Worm (Caenorhabditis elegans): ENCODE measurements around the gene ttc-17.
A peak's percentile ranks its signal among the peaks of the same experiment; 100 is the strongest.

The ttc-17 gene

DNA sequence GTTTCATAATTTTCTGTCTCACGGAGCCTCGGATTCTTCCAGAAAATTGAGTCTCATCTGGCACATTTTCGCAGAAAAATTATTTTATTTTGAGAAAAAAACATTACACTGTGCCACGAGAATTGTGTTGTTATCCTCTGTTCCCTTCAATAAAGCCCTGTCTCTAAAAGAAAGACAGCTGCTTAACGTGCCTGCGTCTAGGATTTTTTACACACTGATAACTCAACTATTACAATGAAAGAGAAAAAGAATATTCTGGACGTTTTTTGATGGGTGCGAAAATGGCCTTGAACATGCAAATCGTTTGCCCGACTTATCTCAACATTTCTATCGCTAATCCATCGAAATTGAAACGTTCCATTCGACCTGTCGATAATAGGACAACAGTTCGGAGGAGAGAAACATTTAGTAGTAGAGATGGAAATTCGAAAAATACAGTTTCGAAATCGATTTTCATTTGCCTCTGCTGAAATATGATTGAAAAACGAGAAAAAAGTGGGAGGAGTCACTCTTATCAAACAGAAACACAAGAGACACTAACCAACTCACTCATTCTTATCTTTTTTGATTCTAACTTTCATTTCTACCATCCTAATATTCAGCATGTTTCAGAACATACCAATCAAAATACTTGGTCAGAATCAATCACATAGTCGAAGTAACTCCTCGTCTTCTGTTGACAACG is 19.9 kb upstream of the ttc-17 start (continued):
- TF ChIP-seq nhr-76 (tag; optimal IDR thresholded peaks at IDR 0.05) (no peak), ceh-63 (GFP tag; optimal IDR thresholded peaks at IDR 0.05) (no peak), blmp-1 (tag; optimal IDR thresholded peaks at IDR 0.05) (peak; percentile 78), unc-98 (GFP tag; IDR thresholded peaks at IDR 0.05) (no peak), dsc-1 (tag; optimal IDR thresholded peaks at IDR 0.05) (no peak)

DNA sequence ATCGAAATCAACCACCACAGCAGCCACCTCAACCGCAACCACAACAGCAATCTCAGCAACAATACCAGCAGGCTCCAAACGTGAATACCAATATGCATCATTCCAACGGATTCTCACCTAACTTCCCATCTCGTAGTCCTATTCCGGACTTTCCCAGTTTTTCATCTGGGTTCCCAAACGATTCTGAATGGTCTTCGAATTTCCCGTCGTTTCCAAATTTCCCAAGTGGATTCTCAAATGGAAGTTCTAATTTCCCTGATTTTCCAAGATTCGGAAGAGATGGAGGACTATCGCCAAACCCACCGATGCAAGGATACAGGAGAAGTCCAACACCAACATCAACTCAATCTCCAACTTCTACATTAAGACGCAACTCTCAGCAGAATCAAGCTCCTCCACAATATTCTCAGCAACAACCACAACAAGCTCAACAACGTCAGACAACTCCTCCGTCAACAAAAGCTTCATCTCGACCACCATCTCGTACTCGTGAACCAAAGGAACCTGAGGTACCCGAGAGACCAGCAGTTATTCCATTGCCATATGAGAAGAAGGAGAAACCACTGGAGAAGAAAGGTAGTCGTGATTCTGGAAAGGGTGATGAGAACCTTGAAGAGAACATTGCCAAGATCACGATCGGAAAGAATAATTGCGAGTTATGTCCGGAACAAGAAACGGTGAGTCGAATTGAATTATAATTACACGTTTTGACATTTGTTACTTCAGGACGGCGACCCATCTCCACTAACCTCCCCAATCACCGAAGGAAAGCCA is 19.2 kb upstream of the ttc-17 start:
- TF ChIP-seq mep-1 (tag; optimal IDR thresholded peaks at IDR 0.05) = peak; percentile 24
- no peak for TF ChIP-seq nhr-28 (tag; optimal IDR thresholded peaks at IDR 0.05)
- TF ChIP-seq nhr-77 (tag; optimal IDR thresholded peaks at IDR 0.05) = no peak
- TF ChIP-seq fkh-10 (GFP tag; optimal IDR thresholded peaks at IDR 0.05) = no peak
- no peak for TF ChIP-seq egl-13 (tag; optimal IDR thresholded peaks at IDR 0.05)
- no peak for TF ChIP-seq lsy-2 (tag; optimal IDR thresholded peaks at IDR 0.05)
- TF ChIP-seq mef-2 (tag; optimal IDR thresholded peaks at IDR 0.05) = no peak
- no peak for TF ChIP-seq efl-1 (optimal IDR thresholded peaks at IDR 0.05)
- no peak for TF ChIP-seq efl-1 (GFP tag; optimal IDR thresholded peaks at IDR 0.05 in 1 of 2)
- no peak for TF ChIP-seq dsc-1 (tag; optimal IDR thresholded peaks at IDR 0.05)
- TF ChIP-seq fos-1 (tag; optimal IDR thresholded peaks at IDR 0.05) = no peak
- TF ChIP-seq nhr-47 (tag; optimal IDR thresholded peaks at IDR 0.05) = no peak
- TF ChIP-seq nhr-85 (tag) = peak; percentile 42
- no peak for TF ChIP-seq elt-3 (tag; optimal IDR thresholded peaks at IDR 0.05)
- no peak for TF ChIP-seq unc-62 (GFP tag; optimal IDR thresholded peaks at IDR 0.05)
- TF ChIP-seq rnt-1 (tag; optimal IDR thresholded peaks at IDR 0.05) = no peak
- TF ChIP-seq nhr-71 (tag; optimal IDR thresholded peaks at IDR 0.05) = no peak

DNA sequence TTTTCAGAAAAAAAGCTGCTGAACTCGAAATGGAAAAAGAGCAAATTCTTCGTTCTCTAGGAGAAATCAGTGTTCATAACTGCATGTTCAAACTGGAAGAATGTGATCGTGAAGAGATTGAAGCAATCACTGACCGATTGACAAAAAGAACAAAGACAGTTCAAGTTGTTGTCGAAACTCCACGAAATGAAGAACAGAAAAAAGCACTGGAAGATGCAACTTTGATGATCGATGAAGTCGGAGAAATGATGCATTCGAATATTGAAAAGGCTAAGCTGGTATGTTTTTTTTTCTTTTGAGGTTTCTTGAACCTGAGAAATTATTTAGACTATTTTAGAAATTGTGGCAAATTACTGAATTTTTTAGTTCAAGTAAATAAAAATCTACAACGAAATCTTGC is 18.4 kb upstream of the ttc-17 start:
- TF ChIP-seq sox-4 (tag; optimal IDR thresholded peaks at IDR 0.05) (no peak), ama-1 (optimal IDR thresholded peaks at IDR 0.05) (peak; percentile 60)

DNA sequence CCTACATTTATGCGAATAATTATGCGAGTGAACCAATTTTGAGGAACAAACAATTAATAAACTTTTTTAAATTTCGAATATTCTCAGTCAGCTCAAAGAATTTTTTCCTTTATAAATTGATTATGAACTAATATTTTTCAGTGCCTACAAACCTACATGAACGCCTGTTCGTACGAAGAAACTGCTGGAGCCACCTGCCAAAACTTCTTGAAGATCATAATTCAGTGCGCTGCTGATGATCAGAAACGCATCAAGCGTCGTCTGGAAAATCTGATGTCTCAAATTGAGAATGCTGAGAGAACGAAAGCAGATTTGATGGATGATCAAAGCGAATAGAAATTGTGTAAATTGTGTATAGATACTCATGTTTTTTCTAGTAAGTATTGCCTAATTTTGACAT is 17.9 kb upstream of the ttc-17 start:
- TF ChIP-seq zip-4 (GFP tag; optimal IDR thresholded peaks at IDR 0.05) (no peak), aly-2 (tag; optimal IDR thresholded peaks at IDR 0.05) (no peak), F16B12.6 (tag; optimal IDR thresholded peaks at IDR 0.05) (no peak), rnt-1 (tag; optimal IDR thresholded peaks at IDR 0.05) (no peak), lin-14 (GFP tag; optimal IDR thresholded peaks at IDR 0.05) (no peak), mef-2 (tag; optimal IDR thresholded peaks at IDR 0.05) (no peak), ces-1 (GFP tag; optimal IDR thresholded peaks at IDR 0.05) (no peak), nhr-47 (tag; optimal IDR thresholded peaks at IDR 0.05) (no peak), ceh-63 (GFP tag; optimal IDR thresholded peaks at IDR 0.05) (no peak)

DNA sequence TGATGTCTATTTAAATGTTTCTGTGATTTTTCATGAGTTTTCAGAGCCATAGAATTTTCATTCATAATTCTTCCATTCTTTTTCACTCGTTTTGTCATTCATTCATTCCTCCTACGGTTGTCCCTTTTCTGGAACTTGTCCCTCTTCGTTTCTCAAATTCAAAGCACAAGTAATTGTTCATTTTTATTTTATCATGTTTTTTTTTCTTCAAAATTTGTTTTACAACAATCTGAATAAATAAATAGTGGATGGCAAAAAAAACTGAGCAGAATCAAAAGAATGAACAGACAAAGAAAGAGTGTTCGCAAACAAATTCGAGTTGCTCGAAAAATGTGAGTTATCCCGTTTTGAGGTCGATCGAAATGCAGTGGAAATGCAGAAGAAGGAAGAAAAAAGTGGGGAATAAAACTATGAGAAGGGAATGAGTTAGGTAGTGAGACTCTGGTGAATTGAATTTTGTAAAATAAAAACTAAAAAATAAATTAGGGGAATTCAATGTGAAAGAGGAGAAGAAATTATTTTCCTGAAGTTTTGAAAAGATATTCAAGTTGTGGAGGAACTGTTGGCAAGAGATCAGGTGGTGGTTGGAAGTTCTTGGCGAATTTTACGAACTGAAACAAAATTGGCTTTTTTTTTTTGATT is 17.3 kb upstream of the ttc-17 start:
- TF ChIP-seq Y116A8C.19 (tag; optimal IDR thresholded peaks at IDR 0.05; ENCODE audit: borderline replicate concordance) = no peak
- TF ChIP-seq jun-1 (tag; optimal IDR thresholded peaks at IDR 0.05) = no peak
- TF ChIP-seq zip-4 (GFP tag; optimal IDR thresholded peaks at IDR 0.05) = no peak
- TF ChIP-seq fkh-10 (GFP tag; optimal IDR thresholded peaks at IDR 0.05) = no peak
- TF ChIP-seq mdl-1 (tag; optimal IDR thresholded peaks at IDR 0.05) = no peak
- TF ChIP-seq nhr-19 (GFP tag; conservative IDR thresholded peaks at IDR 0.05) = peak; percentile 51
- TF ChIP-seq nhr-85 (tag) = peak; percentile 65
- no peak for TF ChIP-seq lin-14 (GFP tag; optimal IDR thresholded peaks at IDR 0.05)
- no peak for TF ChIP-seq sup-37 (GFP tag; optimal IDR thresholded peaks at IDR 0.05)
- no peak for TF ChIP-seq F16B12.6 (tag; optimal IDR thresholded peaks at IDR 0.05)
- TF ChIP-seq unc-62 (GFP tag; optimal IDR thresholded peaks at IDR 0.05) = no peak
- TF ChIP-seq hlh-4 (tag; optimal IDR thresholded peaks at IDR 0.05) = no peak
- no peak for TF ChIP-seq zag-1 (tag; optimal IDR thresholded peaks at IDR 0.05)
- peak; percentile 60 for TF ChIP-seq nhr-71 (tag; optimal IDR thresholded peaks at IDR 0.05)
- TF ChIP-seq lin-13 (GFP tag; optimal IDR thresholded peaks at IDR 0.05) = no peak
- no peak for TF ChIP-seq unc-86 (tag; optimal IDR thresholded peaks at IDR 0.05)
- no peak for TF ChIP-seq efl-1 (optimal IDR thresholded peaks at IDR 0.05)
- TF ChIP-seq efl-1 (GFP tag; optimal IDR thresholded peaks at IDR 0.05 in 1 of 2) = peak in 1 of 2 experiments; percentile 8
- no peak for TF ChIP-seq nhr-47 (tag; optimal IDR thresholded peaks at IDR 0.05)
- TF ChIP-seq lsy-2 (tag; optimal IDR thresholded peaks at IDR 0.05) = peak in 1 of 2 experiments; percentile 28
- peak; percentile 35 for TF ChIP-seq skn-1 (tag; optimal IDR thresholded peaks at IDR 0.05)
- no peak for TF ChIP-seq pag-3 (tag; optimal IDR thresholded peaks at IDR 0.05; ENCODE audit: borderline replicate concordance, insufficient read depth)
- TF ChIP-seq ceh-88 (GFP tag; IDR thresholded peaks at IDR 0.05) = no peak
- no peak for TF ChIP-seq ets-5 (GFP tag; IDR thresholded peaks at IDR 0.05)
- no peak for TF ChIP-seq nhr-12 (tag; optimal IDR thresholded peaks at IDR 0.05)

Data from whole organism, L1 larva.